Fruit fly (Drosophila melanogaster): ENCODE measurements around the gene CG32425.

Gene CG32425

dm6 chr3L:20524409-20525010 is 27.4 kb downstream of the CG32425 start:
- TF ChIP-seq Snoo (tag; optimal IDR thresholded peaks at IDR 0.05) (no peak), CG14655 (GFP tag; optimal IDR thresholded peaks at IDR 0.05) (no peak), rn (GFP tag; IDR thresholded peaks at IDR 0.05) (no peak), D1 (tag; optimal IDR thresholded peaks at IDR 0.05) (no peak), Pif1A (GFP tag; optimal IDR thresholded peaks at IDR 0.05) (no peak), CG32121 (GFP tag; IDR thresholded peaks at IDR 0.05) (peak; percentile 23; the same call in 1 of the 2 replicates)

dm6 chr3L:20525743-20526142 is 28.6 kb downstream of the CG32425 start:
- TF ChIP-seq Ets98B (GFP tag; IDR thresholded peaks at IDR 0.05) (no peak), rn (GFP tag; IDR thresholded peaks at IDR 0.05) (no peak), D1 (tag; optimal IDR thresholded peaks at IDR 0.05) (no peak), fd96Ca (GFP tag; IDR thresholded peaks at IDR 0.05) (no peak), CG34367 (tag; optimal IDR thresholded peaks at IDR 0.05) (no peak), CG9948 (tag; optimal IDR thresholded peaks at IDR 0.05) (no peak), CG10348 (GFP tag; IDR thresholded peaks at IDR 0.05) (no peak), gl (tag; optimal IDR thresholded peaks at IDR 0.05) (no peak)

dm6 chr3L:20526143-20526195 is 28.8 kb downstream of the CG32425 start, which contains the start of gene Pss:
Pss (minus strand) TSS chr3L:20526174.
- TF ChIP-seq CG8301 (tag; optimal IDR thresholded peaks at IDR 0.05), result no peak
- TF ChIP-seq CG14655 (GFP tag; optimal IDR thresholded peaks at IDR 0.05), result no peak
- no peak for TF ChIP-seq CG4496 (GFP tag; IDR thresholded peaks at IDR 0.05)
- no peak for TF ChIP-seq gl (tag; optimal IDR thresholded peaks at IDR 0.05)
- no peak for TF ChIP-seq CG15710 (tag; optimal IDR thresholded peaks at IDR 0.05)
- no peak for TF ChIP-seq CG34367 (tag; optimal IDR thresholded peaks at IDR 0.05)
- no peak for TF ChIP-seq CG17806 (tag; optimal IDR thresholded peaks at IDR 0.05)
- no peak for TF ChIP-seq CG9948 (tag; optimal IDR thresholded peaks at IDR 0.05)
- TF ChIP-seq CG32121 (GFP tag; IDR thresholded peaks at IDR 0.05), result no peak
- no peak for TF ChIP-seq Ets98B (GFP tag; IDR thresholded peaks at IDR 0.05)
- no peak for TF ChIP-seq Snoo (tag; optimal IDR thresholded peaks at IDR 0.05)
- TF ChIP-seq rn (GFP tag; IDR thresholded peaks at IDR 0.05), result no peak
- TF ChIP-seq CG13204 (GFP tag; optimal IDR thresholded peaks at IDR 0.05), result no peak
- no peak for TF ChIP-seq fd96Ca (GFP tag; IDR thresholded peaks at IDR 0.05)

dm6 chr3L:20526196-20526740 is 29.1 kb downstream of the CG32425 start, which contains the start of gene Nubp2:
Nubp2 (plus strand) TSS chr3L:20526576.
- TF ChIP-seq fd96Ca (GFP tag; IDR thresholded peaks at IDR 0.05), result peak; percentile 81
- TF ChIP-seq rn (GFP tag; IDR thresholded peaks at IDR 0.05), result peak; percentile 84
- peak; percentile 93 for TF ChIP-seq CG8301 (tag; optimal IDR thresholded peaks at IDR 0.05)
- peak; percentile 95 for TF ChIP-seq CG9948 (tag; optimal IDR thresholded peaks at IDR 0.05)
- peak; percentile 96 for TF ChIP-seq CG15710 (tag; optimal IDR thresholded peaks at IDR 0.05)
- peak; percentile 92 for TF ChIP-seq Pif1A (GFP tag; optimal IDR thresholded peaks at IDR 0.05)
- TF ChIP-seq EcR (GFP tag; optimal IDR thresholded peaks at IDR 0.05), result peak; percentile 4
- TF ChIP-seq CG12605 (GFP tag; IDR thresholded peaks at IDR 0.05), result peak; percentile 72
- TF ChIP-seq Ets98B (GFP tag; IDR thresholded peaks at IDR 0.05), result peak; percentile 86
- peak; percentile 85 for TF ChIP-seq D1 (tag; optimal IDR thresholded peaks at IDR 0.05)
- peak; percentile 89 for TF ChIP-seq Pif1B (GFP tag; optimal IDR thresholded peaks at IDR 0.05)
- TF ChIP-seq CG14655 (GFP tag; optimal IDR thresholded peaks at IDR 0.05), result peak; percentile 95
- TF ChIP-seq Snoo (tag; optimal IDR thresholded peaks at IDR 0.05), result peak; percentile 90
- peak; percentile 92 for TF ChIP-seq CG4496 (GFP tag; IDR thresholded peaks at IDR 0.05)
- peak; percentile 90 for TF ChIP-seq CG34367 (tag; optimal IDR thresholded peaks at IDR 0.05)
- no peak for TF ChIP-seq CG13204 (GFP tag; optimal IDR thresholded peaks at IDR 0.05)
- peak; percentile 78 for TF ChIP-seq CG10348 (GFP tag; IDR thresholded peaks at IDR 0.05)
- TF ChIP-seq CG8159 (tag; optimal IDR thresholded peaks at IDR 0.05), result peak; percentile 95
- peak; percentile 78 for TF ChIP-seq gl (tag; optimal IDR thresholded peaks at IDR 0.05)
- peak; percentile 86 for TF ChIP-seq CG32121 (GFP tag; IDR thresholded peaks at IDR 0.05)
- TF ChIP-seq CG17806 (tag; optimal IDR thresholded peaks at IDR 0.05), result peak; percentile 93

- no peak for TF ChIP-seq CG9948 (tag; optimal IDR thresholded peaks at IDR 0.05)
- no peak for TF ChIP-seq Pif1A (GFP tag; optimal IDR thresholded peaks at IDR 0.05)
Measured at dm6 chr3L:20529918-20530317, 32.8 kb downstream of the CG32425 start.

dm6 chr3L:20530347-20531177 is 33.4 kb downstream of the CG32425 start:
- TF ChIP-seq Snoo (tag; optimal IDR thresholded peaks at IDR 0.05) (no peak), CG8301 (tag; optimal IDR thresholded peaks at IDR 0.05) (no peak), CG34367 (tag; optimal IDR thresholded peaks at IDR 0.05) (no peak), EcR (GFP tag; optimal IDR thresholded peaks at IDR 0.05) (no peak), CG13204 (GFP tag; optimal IDR thresholded peaks at IDR 0.05) (no peak), CG17806 (tag; optimal IDR thresholded peaks at IDR 0.05) (no peak), Ets98B (GFP tag; IDR thresholded peaks at IDR 0.05) (no peak), CG15710 (tag; optimal IDR thresholded peaks at IDR 0.05) (no peak), rn (GFP tag; IDR thresholded peaks at IDR 0.05) (no peak), CG4496 (GFP tag; IDR thresholded peaks at IDR 0.05) (no peak), CG32121 (GFP tag; IDR thresholded peaks at IDR 0.05) (no peak), CG9948 (tag; optimal IDR thresholded peaks at IDR 0.05) (no peak), gl (tag; optimal IDR thresholded peaks at IDR 0.05) (no peak), fd96Ca (GFP tag; IDR thresholded peaks at IDR 0.05) (no peak)
